Fruit fly (Drosophila melanogaster): ENCODE results near the gene sNPF.

Gene sNPF

DNA sequence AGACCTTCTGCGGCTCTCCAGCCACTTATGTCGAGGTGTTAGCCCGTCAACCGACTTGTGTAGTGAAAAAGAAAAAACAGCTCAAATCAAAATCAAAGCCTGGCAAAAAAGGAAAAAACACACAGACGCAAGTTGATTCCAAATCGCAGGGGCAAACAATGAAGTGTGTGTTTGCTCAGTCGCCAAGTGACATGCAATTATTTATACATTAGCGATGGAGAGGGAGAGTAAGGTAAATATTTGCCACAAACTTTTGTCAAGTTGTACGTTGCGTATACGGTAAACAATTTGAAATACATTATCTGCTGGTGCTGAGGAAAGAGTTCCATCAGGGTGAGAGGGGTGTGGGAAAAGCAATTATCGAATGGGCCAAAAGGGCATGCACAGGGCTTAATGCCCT is 29.6 kb upstream of the sNPF start (continued):
- TF ChIP-seq CG5180 (GFP tag; optimal IDR thresholded peaks at IDR 0.05) (peak; percentile 34), psq (GFP tag; optimal IDR thresholded peaks at IDR 0.05) (no peak), CG13123 (GFP tag; optimal IDR thresholded peaks at IDR 0.05) (no peak), CG18599 (GFP tag; optimal IDR thresholded peaks at IDR 0.05) (peak; percentile 28), emc (GFP tag; optimal IDR thresholded peaks at IDR 0.05) (no peak), luna (GFP tag; optimal IDR thresholded peaks at IDR 0.05) (no peak), CG11695 (GFP tag; IDR thresholded peaks at IDR 0.05) (no peak), CG10462 (GFP tag; optimal IDR thresholded peaks at IDR 0.05) (no peak), sna (GFP tag; IDR thresholded peaks at IDR 0.05; ENCODE audit: partially characterized antibody) (no peak), Mrtf (GFP tag; IDR thresholded peaks at IDR 0.05) (no peak), tio (GFP tag; optimal IDR thresholded peaks at IDR 0.05) (no peak), ab (GFP tag; optimal IDR thresholded peaks at IDR 0.05) (no peak), dati (GFP tag; IDR thresholded peaks at IDR 0.05) (no peak), gsb (GFP tag; IDR thresholded peaks at IDR 0.05) (no peak), bab2 (GFP tag; optimal IDR thresholded peaks at IDR 0.05) (no peak), tap (tag; optimal IDR thresholded peaks at IDR 0.05) (no peak), CG15696 (tag; optimal IDR thresholded peaks at IDR 0.05) (no peak), CG7556 (GFP tag; optimal IDR thresholded peaks at IDR 0.05) (no peak), CG9437 (GFP tag; optimal IDR thresholded peaks at IDR 0.05) (no peak), dimm (GFP tag; IDR thresholded peaks at IDR 0.05) (no peak), CG7271 (tag; optimal IDR thresholded peaks at IDR 0.05) (no peak), CG7372 (GFP tag; IDR thresholded peaks at IDR 0.05) (no peak), dm (GFP tag; optimal IDR thresholded peaks at IDR 0.05) (no peak), ttk (GFP tag; IDR thresholded peaks at IDR 0.05) (no peak), trh (GFP tag; optimal IDR thresholded peaks at IDR 0.05) (no peak), CG12155 (GFP tag; optimal IDR thresholded peaks at IDR 0.05) (no peak), CG14050 (GFP tag; IDR thresholded peaks at IDR 0.05) (no peak), sd (tag; optimal IDR thresholded peaks at IDR 0.05) (no peak), Rx (GFP tag; IDR thresholded peaks at IDR 0.05) (no peak), CG17829 (tag; optimal IDR thresholded peaks at IDR 0.05) (no peak), gfzf (GFP tag; optimal IDR thresholded peaks at IDR 0.05) (no peak), CG10321 (GFP tag; IDR thresholded peaks at IDR 0.05) (no peak), tna (GFP tag; IDR thresholded peaks at IDR 0.05; ENCODE audit: partially characterized antibody) (no peak), CG8359 (GFP tag; optimal IDR thresholded peaks at IDR 0.05; ENCODE audit: borderline replicate concordance) (peak; percentile 38), CG1233 (GFP tag; optimal IDR thresholded peaks at IDR 0.05) (peak; percentile 1), CG11247 (GFP tag; IDR thresholded peaks at IDR 0.05) (no peak), BtbVII (GFP tag; optimal IDR thresholded peaks at IDR 0.05) (no peak), HLH4C (GFP tag; IDR thresholded peaks at IDR 0.05; ENCODE audit: partially characterized antibody) (no peak), CG31441 (GFP tag; IDR thresholded peaks at IDR 0.05) (peak; percentile 37; the same call in 1 of the 2 replicates), slbo (GFP tag; IDR thresholded peaks at IDR 0.05) (no peak), gro (GFP tag; optimal IDR thresholded peaks at IDR 0.05) (no peak), CG17328 (GFP tag; IDR thresholded peaks at IDR 0.05) (no peak), sens-2 (GFP tag; IDR thresholded peaks at IDR 0.05) (no peak), CG13894 (tag; optimal IDR thresholded peaks at IDR 0.05) (no peak), shn (GFP tag; optimal IDR thresholded peaks at IDR 0.05) (no peak), jing (GFP tag; optimal IDR thresholded peaks at IDR 0.05) (no peak), Adf1 (GFP tag; IDR thresholded peaks at IDR 0.05) (no peak), CTCF (GFP tag; optimal IDR thresholded peaks at IDR 0.05) (no peak), ap (GFP tag; IDR thresholded peaks at IDR 0.05) (no peak), amos (GFP tag; IDR thresholded peaks at IDR 0.05; ENCODE audit: partially characterized antibody) (no peak), ac (GFP tag; optimal IDR thresholded peaks at IDR 0.05) (no peak), CG6272 (GFP tag; IDR thresholded peaks at IDR 0.05) (no peak), CG2202 (tag; optimal IDR thresholded peaks at IDR 0.05) (no peak)

Data from whole organism, embryonic.